Worm (Caenorhabditis elegans) whole organism, mixed stage, embryonic: ENCODE results near the gene C09H10.5.

Experiments
- bed-3 ChIP-seq: fragments of 200-800 bp; sonication (Bioruptor generic); optimal IDR thresholded peaks from 3 replicates; lab custom pipeline; 2018; ENCODE audit warnings: mild to moderate bottlenecking, missing genetic modification characterization, moderate library complexity, missing compliant biosample characterization
- lin-13 ChIP-seq: fragments of 150-350 bp; optimal IDR thresholded peaks from 2 replicates; lab custom pipeline; 2014; ENCODE audit warnings: missing biosample characterization, missing genetic modification characterization
- lsy-2 ChIP-seq: fragments of 150-350 bp; optimal IDR thresholded peaks from 2 replicates; lab custom pipeline; 2014; ENCODE audit warnings: missing biosample characterization, missing genetic modification characterization
- nhr-12 ChIP-seq: fragments of 150-350 bp; optimal IDR thresholded peaks from 2 replicates; lab custom pipeline; 2014; ENCODE audit warnings: missing biosample characterization, missing genetic modification characterization
- snpc-4 ChIP-seq: fragments of 150-350 bp; optimal IDR thresholded peaks from 2 replicates; lab custom pipeline; 2014; ENCODE audit warnings: missing biosample characterization, missing genetic modification characterization
- unc-39 ChIP-seq: fragments of 150-350 bp; optimal IDR thresholded peaks from 2 replicates; lab custom pipeline; 2014; ENCODE audit warnings: missing biosample characterization, missing genetic modification characterization
- unc-62 ChIP-seq: fragments of 150-350 bp; optimal IDR thresholded peaks from 2 replicates; lab custom pipeline; 2014; ENCODE audit warnings: missing biosample characterization, missing genetic modification reagents, missing genetic modification characterization

DNA sequence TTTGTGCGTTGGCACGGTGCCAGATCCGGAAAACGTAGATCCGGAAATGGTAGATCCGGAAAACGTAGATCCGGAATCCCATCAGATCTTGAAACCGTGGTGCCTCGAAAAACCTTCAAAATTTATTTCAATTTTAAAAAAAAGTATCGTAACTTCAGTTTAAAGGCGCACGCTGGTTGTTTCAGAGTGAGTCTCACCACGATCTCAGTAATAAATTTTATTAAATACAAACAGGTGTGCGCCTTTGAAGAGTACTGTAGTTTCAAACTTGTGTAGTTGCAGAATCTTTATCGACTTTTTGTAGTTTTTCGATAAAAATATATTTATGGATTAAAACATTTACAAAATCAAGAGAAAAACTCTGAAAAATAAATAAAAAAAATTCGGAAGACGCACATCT is 52.9 kb downstream of the C09H10.5 start:
- TF ChIP-seq bed-3 (no peak), lsy-2 (tag; lab: Kevin White, UChicago) (no peak), lin-13 (tag; lab: Kevin White, UChicago) (no peak), snpc-4 (tag; lab: Kevin White, UChicago) (no peak), nhr-12 (tag; lab: Kevin White, UChicago) (no peak), unc-39 (no peak), unc-62 (GFP tag; lab: Kevin White, UChicago) (no peak)
